Worm (Caenorhabditis elegans): ENCODE results near the gene K09D9.14.

The K09D9.14 gene

ce11 chrV:4043632-4044031 is 22.0 kb upstream of the K09D9.14 start, which contains the start of gene phat-3:
Gene phat-3, plus strand, starts transcription at chrV:4043932.
- TF ChIP-seq mls-2 (tag; optimal IDR thresholded peaks at IDR 0.05) (no peak), lin-32 (GFP tag; optimal IDR thresholded peaks at IDR 0.05) (no peak), pha-4 (tag; optimal IDR thresholded peaks at IDR 0.05) (no peak), ceh-43 (GFP tag; optimal IDR thresholded peaks at IDR 0.05) (no peak)

- TF ChIP-seq cnd-1 (tag; optimal IDR thresholded peaks at IDR 0.05) (no peak), nhr-12 (tag; optimal IDR thresholded peaks at IDR 0.05) (no peak), ceh-83 (GFP tag; optimal IDR thresholded peaks at IDR 0.05) (no peak), hlh-1 (tag; optimal IDR thresholded peaks at IDR 0.05) (no peak), elt-1 (tag; optimal IDR thresholded peaks at IDR 0.05; ENCODE audit: borderline replicate concordance, insufficient read depth) (no peak), elt-3 (tag; optimal IDR thresholded peaks at IDR 0.05) (no peak), sptf-1 (tag; optimal IDR thresholded peaks at IDR 0.05) (no peak), mep-1 (tag; optimal IDR thresholded peaks at IDR 0.05) (no peak), lsy-2 (tag; optimal IDR thresholded peaks at IDR 0.05) (no peak), ces-1 (GFP tag; optimal IDR thresholded peaks at IDR 0.05) (no peak), nhr-2 (tag; optimal IDR thresholded peaks at IDR 0.05) (no peak), unc-39 (tag; optimal IDR thresholded peaks at IDR 0.05) (no peak), nhr-28 (tag; optimal IDR thresholded peaks at IDR 0.05) (no peak), snpc-4 (tag; optimal IDR thresholded peaks at IDR 0.05) (no peak), sem-2 (GFP tag; optimal IDR thresholded peaks at IDR 0.05) (no peak), lin-13 (tag; optimal IDR thresholded peaks at IDR 0.05) (no peak), bed-3 (GFP tag; optimal IDR thresholded peaks at IDR 0.05) (no peak)
Observed at ce11 chrV:4041853-4042424, 20.3 kb upstream of the K09D9.14 start, which contains the start of the genes C49G7.10 and irg-2. Gene C49G7.10, minus strand, starts transcription at chrV:4042021. Gene irg-2, plus strand, starts transcription at chrV:4042181.

ce11 chrV:4038557-4038956 is 16.9 kb upstream of the K09D9.14 start:
- no peak for TF ChIP-seq cnd-1 (tag; optimal IDR thresholded peaks at IDR 0.05)
- TF ChIP-seq ces-1 (GFP tag; optimal IDR thresholded peaks at IDR 0.05) = no peak
- TF ChIP-seq unc-39 (tag; optimal IDR thresholded peaks at IDR 0.05) = no peak
- no peak for TF ChIP-seq drap-1 (GFP tag; optimal IDR thresholded peaks at IDR 0.05)
- TF ChIP-seq unc-62 (GFP tag; optimal IDR thresholded peaks at IDR 0.05) = no peak
- no peak for TF ChIP-seq zip-8 (tag; optimal IDR thresholded peaks at IDR 0.05)
- TF ChIP-seq flh-1 (GFP tag; optimal IDR thresholded peaks at IDR 0.05) = no peak
- TF ChIP-seq ham-2 (GFP tag; optimal IDR thresholded peaks at IDR 0.05) = no peak
- no peak for TF ChIP-seq lin-32 (GFP tag; optimal IDR thresholded peaks at IDR 0.05)
- no peak for TF ChIP-seq nhr-28 (tag; optimal IDR thresholded peaks at IDR 0.05)
- TF ChIP-seq snpc-4 (tag; optimal IDR thresholded peaks at IDR 0.05) = no peak

ce11 chrV:4038110-4038509 is 16.4 kb upstream of the K09D9.14 start, which contains the start of gene C49G7.12:
Gene C49G7.12, plus strand, starts transcription at chrV:4038410.
- TF ChIP-seq elt-1 (tag; optimal IDR thresholded peaks at IDR 0.05; ENCODE audit: borderline replicate concordance, insufficient read depth) = no peak
- TF ChIP-seq lsy-2 (tag; optimal IDR thresholded peaks at IDR 0.05) = no peak
- no peak for TF ChIP-seq nhr-237 (tag; optimal IDR thresholded peaks at IDR 0.05)
- no peak for TF ChIP-seq drap-1 (GFP tag; optimal IDR thresholded peaks at IDR 0.05)
- no peak for TF ChIP-seq nhr-12 (tag; optimal IDR thresholded peaks at IDR 0.05)

- TF ChIP-seq unc-62 (GFP tag; optimal IDR thresholded peaks at IDR 0.05) (no peak), unc-120 (tag; optimal IDR thresholded peaks at IDR 0.05; ENCODE audit: poor library complexity, severe bottlenecking) (no peak), ces-1 (GFP tag; optimal IDR thresholded peaks at IDR 0.05) (no peak), ceh-83 (GFP tag; optimal IDR thresholded peaks at IDR 0.05) (no peak), snpc-4 (tag; optimal IDR thresholded peaks at IDR 0.05) (no peak)
Observed at ce11 chrV:4035811-4036210, 14.1 kb upstream of the K09D9.14 start, which contains the start of gene C49G7.13. Gene C49G7.13, plus strand, starts transcription at chrV:4036111.

- TF ChIP-seq hlh-1 (tag; optimal IDR thresholded peaks at IDR 0.05) (no peak), lin-32 (GFP tag; optimal IDR thresholded peaks at IDR 0.05) (no peak), mab-5 (tag; optimal IDR thresholded peaks at IDR 0.05) (no peak), snpc-4 (tag; optimal IDR thresholded peaks at IDR 0.05) (no peak), nhr-76 (tag; optimal IDR thresholded peaks at IDR 0.05) (no peak), cnd-1 (tag; optimal IDR thresholded peaks at IDR 0.05) (no peak), flh-1 (GFP tag; optimal IDR thresholded peaks at IDR 0.05) (no peak), blmp-1 (tag; optimal IDR thresholded peaks at IDR 0.05) (no peak), nhr-2 (tag; optimal IDR thresholded peaks at IDR 0.05) (no peak), ces-1 (GFP tag; optimal IDR thresholded peaks at IDR 0.05) (no peak), elt-1 (tag; optimal IDR thresholded peaks at IDR 0.05; ENCODE audit: borderline replicate concordance, insufficient read depth) (no peak), unc-120 (tag; optimal IDR thresholded peaks at IDR 0.05; ENCODE audit: poor library complexity, severe bottlenecking) (no peak), ceh-43 (GFP tag; optimal IDR thresholded peaks at IDR 0.05) (no peak), ham-2 (GFP tag; optimal IDR thresholded peaks at IDR 0.05) (no peak)
Observed at ce11 chrV:4034303-4034702, 12.6 kb upstream of the K09D9.14 start, which contains the start of gene C49G7.7. Gene C49G7.7, plus strand, starts transcription at chrV:4034476.

Measured in whole organism, mixed stage, embryonic.